Fruit fly (Drosophila melanogaster) whole organism, prepupa: ENCODE results near the gene fh.

ENCODE experiments used
- CG10669 ChIP-seq: fragments of 200-800 bp; sonication (Bioruptor generic); optimal IDR thresholded peaks from 3 replicates; lab custom pipeline; 2018; ENCODE audit warnings: missing biosample characterization, mild to moderate bottlenecking, missing genetic modification characterization, moderate library complexity
- CG6792 ChIP-seq: fragments of 200-800 bp; sonication (Bioruptor generic); optimal IDR thresholded peaks from 3 replicates; lab custom pipeline; 2016; ENCODE audit warnings: missing biosample characterization, missing genetic modification characterization
- CG8119 ChIP-seq: fragments of 200-800 bp; sonication (Bioruptor generic); IDR thresholded peaks from 3 replicates; pipeline ENCODE4 v1.3.6; 2022; ENCODE audit warnings: missing biosample characterization, missing genetic modification characterization
- Eip93F ChIP-seq: fragments of 200-800 bp; sonication (Bioruptor generic); optimal IDR thresholded peaks from 2 replicates; lab custom pipeline; 2016; ENCODE audit warnings: missing biosample characterization, mild to moderate bottlenecking, missing genetic modification characterization
- Ets21C ChIP-seq: fragments of 200-800 bp; sonication (Bioruptor generic); optimal IDR thresholded peaks from 3 replicates; lab custom pipeline; 2016; ENCODE audit warnings: missing biosample characterization, missing genetic modification characterization
- Gug ChIP-seq: fragments of 200-800 bp; sonication (Bioruptor generic); IDR thresholded peaks from 2 replicates; pipeline ENCODE4 v1.3.6; 2022; ENCODE audit warnings: missing biosample characterization, missing genetic modification characterization
- Smox ChIP-seq: fragments of 200-800 bp; sonication (Bioruptor generic); optimal IDR thresholded peaks from 3 replicates; lab custom pipeline; 2016; ENCODE audit warnings: missing biosample characterization, missing genetic modification characterization
- cyc ChIP-seq: fragments of 200-800 bp; sonication (Bioruptor generic); optimal IDR thresholded peaks from 3 replicates; lab custom pipeline; 2016; ENCODE audit warnings: missing biosample characterization, missing genetic modification characterization
- lz ChIP-seq: fragments of 200-800 bp; sonication (Bioruptor generic); optimal IDR thresholded peaks from 3 replicates; lab custom pipeline; 2016; ENCODE audit warnings: missing biosample characterization, missing genetic modification characterization

dm6 chrX:9106775-9107283 lies 42.0 kb downstream of the fh start, which contains the start of gene Arfrp1:
- TF ChIP-seq lz (GFP tag; lab: Kevin White, UChicago) (peak; percentile 9), CG6792 (GFP tag; lab: Kevin White, UChicago) (no peak), CG10669 (GFP tag; lab: Kevin White, UChicago) (no peak), Ets21C (no peak), cyc (GFP tag; lab: Kevin White, UChicago) (no peak), Eip93F (GFP tag; lab: Kevin White, UChicago) (no peak), CG8119 (no peak), Gug (GFP tag; lab: Robert Waterston, UW) (no peak), Smox (GFP tag; lab: Kevin White, UChicago) (no peak)
